Fruit fly (Drosophila melanogaster): ENCODE results near the gene Boh2.

DNA sequence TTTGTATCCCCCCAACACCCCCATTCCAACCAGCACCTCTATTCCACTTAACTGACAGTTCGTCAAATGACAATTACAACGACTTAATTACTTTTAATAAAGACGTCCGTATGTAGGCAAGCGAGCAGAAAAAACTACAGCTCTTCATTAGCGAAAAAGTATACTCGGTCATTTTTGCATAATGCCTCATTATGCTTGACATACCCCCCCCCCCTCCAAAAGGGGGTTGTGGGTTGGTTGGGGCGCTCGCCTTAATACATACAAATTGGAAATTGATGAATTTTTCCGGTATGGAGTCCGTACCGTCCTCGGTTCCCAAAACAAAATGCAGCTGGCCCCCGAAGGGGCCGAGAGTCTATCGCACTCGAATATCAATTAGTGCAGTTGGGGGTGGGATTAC, 48.4 kb downstream of the Boh2 start:
- TF ChIP-seq Hr78 (GFP tag; optimal IDR thresholded peaks at IDR 0.05) (no peak), Abd-B (GFP tag; optimal IDR thresholded peaks at IDR 0.05) (no peak), Myc (optimal IDR thresholded peaks at IDR 0.05) (no peak), CG9705 (GFP tag; optimal IDR thresholded peaks at IDR 0.05) (no peak), Rel (GFP tag; optimal IDR thresholded peaks at IDR 0.05) (no peak), Rel (tag; optimal IDR thresholded peaks at IDR 0.05) (no peak), rgr (GFP tag; optimal IDR thresholded peaks at IDR 0.05) (no peak), sv (GFP tag; optimal IDR thresholded peaks at IDR 0.05) (no peak), psq (GFP tag; optimal IDR thresholded peaks at IDR 0.05) (no peak), h (GFP tag; optimal IDR thresholded peaks at IDR 0.05) (no peak)

Data from whole organism, wandering third instar larva.